Worm (Caenorhabditis elegans) whole organism, late embryonic: ENCODE data around the gene spat-2.

Source experiments
- C08G9.2 ChIP-seq: sonication (generic microtip); optimal IDR thresholded peaks from 2 replicates; lab custom pipeline; 2016; ENCODE audit warnings: mild to moderate bottlenecking, missing genetic modification characterization, moderate library complexity, missing compliant biosample characterization
- ceh-2 ChIP-seq: sonication (generic microtip); optimal IDR thresholded peaks from 2 replicates; lab custom pipeline; 2016; ENCODE audit warnings: missing genotype, missing genetic modification characterization, missing compliant biosample characterization
- ceh-45 ChIP-seq: fragments of 200-800 bp; sonication (Bioruptor generic); IDR thresholded peaks from 2 replicates; pipeline ENCODE4 v1.3.6; 2022; ENCODE audit warnings: missing genetic modification reagents, missing genetic modification characterization, missing compliant biosample characterization
- ceh-6 ChIP-seq: fragments of 200-800 bp; sonication (Bioruptor generic); optimal IDR thresholded peaks from 2 replicates; lab custom pipeline; 2018; ENCODE audit warnings: mild to moderate bottlenecking, missing genetic modification characterization, missing compliant biosample characterization
- elt-2 ChIP-seq: sonication (generic microtip); optimal IDR thresholded peaks from 2 replicates; lab custom pipeline; 2016; ENCODE audit warnings: missing genetic modification reagents, missing genetic modification characterization, missing compliant biosample characterization
- ets-4 ChIP-seq: sonication (generic microtip); optimal IDR thresholded peaks from 2 replicates; lab custom pipeline; 2016; ENCODE audit warnings: missing genetic modification characterization, missing compliant biosample characterization
- gmeb-2 ChIP-seq: sonication (generic microtip); optimal IDR thresholded peaks from 2 replicates; lab custom pipeline; 2016; ENCODE audit warnings: missing genetic modification characterization, inconsistent platforms, missing compliant biosample characterization
- lin-11 ChIP-seq: fragments of 200-800 bp; sonication (Bioruptor generic); optimal IDR thresholded peaks from 2 replicates; lab custom pipeline; 2018; ENCODE audit warnings: mild to moderate bottlenecking, missing genetic modification characterization, missing compliant biosample characterization
- nfya-1 ChIP-seq: sonication (generic microtip); optimal IDR thresholded peaks from 2 replicates; lab custom pipeline; 2017; ENCODE audit warnings: missing genetic modification characterization, mild to moderate bottlenecking, missing compliant biosample characterization, antibody characterized with exemption, moderate library complexity
- nhr-11 ChIP-seq: fragments of 150-350 bp; optimal IDR thresholded peaks from 2 replicates; lab custom pipeline; 2014; ENCODE audit warnings: missing biosample characterization, missing genetic modification characterization
- pha-4 ChIP-seq: fragments of 150-350 bp; optimal IDR thresholded peaks from 2 replicates; lab custom pipeline; 2018; ENCODE audit warnings: missing biosample characterization, missing genetic modification reagents, missing genetic modification characterization
- pqm-1 ChIP-seq: sonication (generic microtip); optimal IDR thresholded peaks from 2 replicates; lab custom pipeline; 2016; ENCODE audit warnings: missing genetic modification characterization, missing compliant biosample characterization
- unc-86 ChIP-seq: sonication (generic microtip); optimal IDR thresholded peaks from 2 replicates; lab custom pipeline; 2016; ENCODE audit warnings: missing genetic modification characterization, missing compliant biosample characterization
- ztf-16 ChIP-seq: sonication (generic microtip); optimal IDR thresholded peaks from 2 replicates; lab custom pipeline; 2017; ENCODE audit warnings: missing genetic modification characterization, missing compliant biosample characterization

DNA sequence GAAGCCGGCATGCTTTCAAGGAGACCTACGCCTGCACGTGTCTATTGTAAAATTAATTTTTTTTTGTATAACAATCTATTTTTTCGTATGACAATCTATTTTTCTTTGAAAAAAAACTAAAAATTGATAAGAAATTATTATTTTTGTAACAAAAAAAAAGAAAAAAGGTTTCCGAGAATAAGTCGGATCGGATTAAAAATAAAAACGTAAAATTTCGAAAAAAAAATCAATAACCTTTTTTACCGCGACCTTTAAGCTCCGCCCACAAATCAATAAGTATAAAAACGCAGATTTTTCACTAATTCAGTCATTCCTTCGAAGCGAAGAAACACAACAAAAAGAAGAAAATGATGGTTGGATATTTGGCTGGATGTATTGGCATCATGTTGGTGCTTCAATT is 42.7 kb downstream of the spat-2 start, which contains the start of gene W09D6.4:
- TF ChIP-seq unc-86 (tag; lab: Kevin White, UChicago) (no peak), pqm-1 (tag; lab: Kevin White, UChicago) (no peak), ztf-16 (tag; lab: Kevin White, UChicago) (no peak), pha-4 (no peak), lin-11 (tag; lab: Kevin White, UChicago) (no peak), ceh-6 (no peak), elt-2 (tag; lab: Kevin White, UChicago) (no peak), ceh-45 (GFP tag; lab: Robert Waterston, UW) (no peak), gmeb-2 (tag; lab: Kevin White, UChicago) (no peak), nhr-11 (tag; lab: Kevin White, UChicago) (no peak), C08G9.2 (tag; lab: Kevin White, UChicago) (no peak), nfya-1 (tag; lab: Kevin White, UChicago) (no peak), ets-4 (tag; lab: Kevin White, UChicago) (no peak), ceh-2 (tag; lab: Kevin White, UChicago) (no peak)
